Worm (Caenorhabditis elegans) whole organism, L3 larva: Measurements from ENCODE around the gene K07F5.22.

Experiments
- R02D3.7 ChIP-seq: fragments of 150-350 bp; optimal IDR thresholded peaks from 2 replicates; lab custom pipeline; 2014; ENCODE audit warnings: missing biosample characterization, missing genetic modification characterization
- ZK546.5 ChIP-seq: sonication (generic microtip); optimal IDR thresholded peaks from 2 replicates; lab custom pipeline; 2017; ENCODE audit warnings: missing biosample characterization, missing genetic modification characterization
- aly-2 ChIP-seq: fragments of 150-350 bp; optimal IDR thresholded peaks from 2 replicates; lab custom pipeline; 2014; ENCODE audit warnings: missing biosample characterization, missing genetic modification characterization
- ceh-16 ChIP-seq: sonication (generic microtip); optimal IDR thresholded peaks from 2 replicates; lab custom pipeline; 2017; ENCODE audit warnings: missing biosample characterization, missing genetic modification characterization
- ceh-28 ChIP-seq: fragments of 150-350 bp; optimal IDR thresholded peaks from 2 replicates; lab custom pipeline; 2014; ENCODE audit warnings: missing biosample characterization, missing genetic modification reagents, missing genetic modification characterization
- egl-5 ChIP-seq: fragments of 150-350 bp; optimal IDR thresholded peaks from 2 replicates; lab custom pipeline; 2017; ENCODE audit warnings: missing biosample characterization, missing genetic modification reagents, missing genetic modification characterization, inconsistent platforms
- elt-1 ChIP-seq: fragments of 150-350 bp; optimal IDR thresholded peaks from 2 replicates; lab custom pipeline; 2014; ENCODE audit warnings: missing biosample characterization, missing genetic modification characterization
- elt-2 ChIP-seq: sonication (generic microtip); optimal IDR thresholded peaks from 2 replicates; lab custom pipeline; 2016; ENCODE audit warnings: missing genetic modification reagents, mild to moderate bottlenecking, missing genetic modification characterization, missing compliant biosample characterization
- eor-1 ChIP-seq, 2 experiments: fragments of 150-350 bp; optimal IDR thresholded peaks; 2 replicates each; lab custom pipeline; 2014 to 2018; ENCODE audit warnings: missing biosample characterization in 2 of 2, missing genetic modification characterization in 2 of 2
- fkh-2 ChIP-seq: fragments of 150-350 bp; optimal IDR thresholded peaks from 2 replicates; lab custom pipeline; 2014; ENCODE audit warnings: missing biosample characterization, missing genetic modification reagents, missing genetic modification characterization
- hmg-11 ChIP-seq: sonication (generic microtip); optimal IDR thresholded peaks from 2 replicates; lab custom pipeline; 2016; ENCODE audit warnings: missing genetic modification characterization, missing compliant biosample characterization
- jun-1 ChIP-seq: fragments of 150-350 bp; optimal IDR thresholded peaks from 2 replicates; lab custom pipeline; 2014; ENCODE audit warnings: missing biosample characterization, missing genetic modification reagents, missing genetic modification characterization
- lin-15B ChIP-seq: fragments of 150-350 bp; optimal IDR thresholded peaks from 2 replicates; lab custom pipeline; 2014; ENCODE audit warnings: missing biosample characterization, missing genetic modification characterization
- lsy-12 ChIP-seq: sonication (generic microtip); optimal IDR thresholded peaks from 2 replicates; lab custom pipeline; 2016; ENCODE audit warnings: mild to moderate bottlenecking, missing genetic modification characterization, missing compliant biosample characterization
- mml-1 ChIP-seq: fragments of 150-350 bp; sonication (generic microtip); optimal IDR thresholded peaks from 3 replicates; lab custom pipeline; 2014; ENCODE audit warnings: missing biosample characterization, missing genetic modification characterization
- nhr-11 ChIP-seq: fragments of 150-350 bp; optimal IDR thresholded peaks from 2 replicates; lab custom pipeline; 2014; ENCODE audit warnings: missing biosample characterization, missing genetic modification characterization
- nhr-12 ChIP-seq: fragments of 150-350 bp; optimal IDR thresholded peaks from 2 replicates; lab custom pipeline; 2014; ENCODE audit warnings: missing biosample characterization, missing genetic modification characterization
- nhr-237 ChIP-seq: fragments of 150-350 bp; optimal IDR thresholded peaks from 2 replicates; lab custom pipeline; 2014; ENCODE audit warnings: missing biosample characterization, missing genetic modification characterization
- nhr-25 ChIP-seq: sonication (generic microtip); optimal IDR thresholded peaks from 2 replicates; lab custom pipeline; 2017; ENCODE audit warnings: missing biosample characterization, missing genetic modification characterization
- nhr-28 ChIP-seq: fragments of 150-350 bp; optimal IDR thresholded peaks from 2 replicates; lab custom pipeline; 2014; ENCODE audit warnings: missing biosample characterization, missing genetic modification characterization
- nhr-67 ChIP-seq: fragments of 150-350 bp; optimal IDR thresholded peaks from 2 replicates; lab custom pipeline; 2014; ENCODE audit warnings: missing biosample characterization, missing genetic modification characterization
- nhr-76 ChIP-seq: fragments of 150-350 bp; sonication (generic microtip); optimal IDR thresholded peaks from 5 replicates; lab custom pipeline; 2014; ENCODE audit warnings: missing biosample characterization, missing genetic modification characterization
- nhr-77 ChIP-seq: fragments of 150-350 bp; optimal IDR thresholded peaks from 2 replicates; lab custom pipeline; 2014; ENCODE audit warnings: missing biosample characterization, missing genetic modification characterization
- pha-4 ChIP-seq: fragments of 150-350 bp; optimal IDR thresholded peaks from 2 replicates; lab custom pipeline; 2014; ENCODE audit warnings: missing biosample characterization, missing genetic modification reagents, missing genetic modification characterization
- pqm-1 ChIP-seq: fragments of 150-350 bp; optimal IDR thresholded peaks from 2 replicates; lab custom pipeline; 2017; ENCODE audit warnings: missing biosample characterization, missing genetic modification characterization, inconsistent platforms
- tbx-2 ChIP-seq: sonication (generic microtip); optimal IDR thresholded peaks from 2 replicates; lab custom pipeline; 2016; ENCODE audit warnings: mild to moderate bottlenecking, missing genetic modification characterization, missing compliant biosample characterization
- unc-39 ChIP-seq: sonication (generic microtip); optimal IDR thresholded peaks from 4 replicates; lab custom pipeline; 2017; ENCODE audit warnings: missing biosample characterization, missing genetic modification characterization
- unc-62 ChIP-seq: fragments of 150-350 bp; sonication (generic microtip); optimal IDR thresholded peaks from 4 replicates; lab custom pipeline; 2014; ENCODE audit warnings: missing biosample characterization, missing genetic modification reagents, missing genetic modification characterization
- zag-1 ChIP-seq: fragments of 150-350 bp; optimal IDR thresholded peaks from 2 replicates; lab custom pipeline; 2014; ENCODE audit warnings: missing biosample characterization, missing genetic modification characterization
- ztf-4 ChIP-seq: fragments of 150-350 bp; optimal IDR thresholded peaks from 2 replicates; lab custom pipeline; 2014; ENCODE audit warnings: missing biosample characterization, missing genetic modification characterization

Gene K07F5.22

DNA sequence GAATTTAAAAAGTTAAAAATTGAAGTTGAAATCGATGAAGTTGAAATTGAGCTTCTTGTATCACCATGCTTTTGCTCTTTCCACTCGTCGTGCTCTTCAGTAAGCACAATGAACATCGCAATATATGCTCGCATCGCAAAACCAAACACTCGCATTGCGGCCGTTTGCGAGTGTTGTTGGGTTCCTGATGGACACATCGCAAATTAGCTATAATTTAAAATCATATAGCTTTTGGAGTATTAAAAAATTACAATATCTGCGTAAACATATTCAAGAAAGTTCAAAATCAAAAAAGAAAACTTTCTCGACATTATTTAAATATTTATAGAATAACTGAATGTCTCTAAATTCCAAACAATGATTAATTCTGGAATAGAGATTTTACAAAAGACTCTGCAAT lies 22.8 kb upstream of the K07F5.22 start, which contains the start of gene K07F5.17:
Gene K07F5.17, plus strand, starts transcription at position 301 of the 400 bp plus-strand sequence.
- no peak for TF ChIP-seq nhr-28 (tag; lab: Kevin White, UChicago)

DNA sequence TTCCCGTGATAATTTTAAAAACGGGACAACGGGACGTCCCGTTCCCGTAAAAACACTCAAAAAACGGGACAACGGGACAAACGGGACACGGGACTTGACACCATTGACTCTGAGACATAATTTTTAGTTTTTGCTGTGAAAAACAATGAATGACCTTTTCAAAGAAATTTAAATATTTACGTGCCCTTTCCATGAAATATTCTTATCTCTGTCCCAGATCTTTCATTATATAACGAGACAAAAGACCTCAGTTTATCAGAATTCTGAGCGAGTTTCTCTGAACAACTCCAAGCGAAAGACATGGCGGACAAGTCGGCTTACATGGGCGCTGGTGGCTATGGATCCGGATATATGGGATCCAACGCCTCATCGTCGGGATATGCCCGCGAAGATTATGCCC lies 21.1 kb upstream of the K07F5.22 start, which contains the start of gene nspd-2:
Gene nspd-2, plus strand, starts transcription at position 301 of the 400 bp plus-strand sequence.
- TF ChIP-seq eor-1 (tag; optimal IDR thresholded peaks at IDR 0.05; lab: Kevin White, UChicago): no peak
- TF ChIP-seq pha-4: no peak
- no peak for TF ChIP-seq jun-1 (tag; lab: Kevin White, UChicago)
- no peak for TF ChIP-seq ceh-16
- no peak for TF ChIP-seq zag-1 (tag; lab: Kevin White, UChicago)

DNA sequence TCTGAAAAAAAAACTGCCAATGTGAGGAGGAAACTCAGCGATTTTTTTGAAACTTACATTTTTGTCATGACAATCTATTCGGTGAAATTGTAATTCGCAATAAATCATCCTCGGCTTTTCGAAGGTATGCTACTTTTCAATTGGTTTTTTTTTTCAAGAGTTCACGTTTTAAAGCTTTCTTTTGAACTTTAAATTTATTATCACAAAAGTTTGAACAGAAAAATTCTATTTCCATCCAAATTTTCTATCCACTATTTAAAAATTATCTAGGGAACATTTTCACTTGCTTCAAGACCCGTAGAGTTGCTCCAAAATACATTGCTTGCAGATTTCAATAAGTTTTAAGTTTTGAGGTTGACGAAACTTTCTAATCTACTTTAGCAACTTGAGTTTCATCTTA lies 18.3 kb upstream of the K07F5.22 start, which contains the start of gene K07F5.6:
Gene K07F5.6, minus strand, starts transcription at position 101 of the 400 bp plus-strand sequence.
- TF ChIP-seq elt-1 (tag; lab: Kevin White, UChicago) (no peak), ceh-16 (no peak), fkh-2 (tag; lab: Kevin White, UChicago) (no peak), pha-4 (no peak), nhr-11 (tag; lab: Kevin White, UChicago) (no peak)

DNA sequence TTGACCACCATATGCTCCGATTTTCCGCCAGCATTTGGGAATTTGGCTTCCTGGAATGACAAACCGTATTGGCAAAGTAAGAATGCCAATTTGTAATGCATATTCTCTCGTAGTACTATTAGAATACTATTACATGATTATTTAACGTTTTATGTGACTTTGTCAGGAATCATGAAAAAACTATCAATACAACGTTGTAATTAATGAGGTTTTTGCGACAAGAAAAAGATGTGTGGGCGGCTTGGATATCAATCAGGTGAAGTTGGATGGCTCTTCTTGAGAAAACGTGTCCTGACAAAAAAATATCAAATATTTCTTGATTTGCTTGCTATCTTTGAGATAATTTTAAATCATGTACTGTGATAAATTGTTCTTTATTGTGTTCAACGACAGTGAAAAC lies 16.8 kb upstream of the K07F5.22 start, which contains the start of gene K07F5.7:
Gene K07F5.7, minus strand, starts transcription at position 101 of the 400 bp plus-strand sequence.
- no peak for TF ChIP-seq R02D3.7 (tag; lab: Kevin White, UChicago)
- no peak for TF ChIP-seq hmg-11 (tag; lab: Kevin White, UChicago)
- TF ChIP-seq fkh-2 (tag; lab: Kevin White, UChicago): no peak
- no peak for TF ChIP-seq pqm-1 (tag; lab: Kevin White, UChicago)
- no peak for TF ChIP-seq ZK546.5 (tag; lab: Kevin White, UChicago)

DNA sequence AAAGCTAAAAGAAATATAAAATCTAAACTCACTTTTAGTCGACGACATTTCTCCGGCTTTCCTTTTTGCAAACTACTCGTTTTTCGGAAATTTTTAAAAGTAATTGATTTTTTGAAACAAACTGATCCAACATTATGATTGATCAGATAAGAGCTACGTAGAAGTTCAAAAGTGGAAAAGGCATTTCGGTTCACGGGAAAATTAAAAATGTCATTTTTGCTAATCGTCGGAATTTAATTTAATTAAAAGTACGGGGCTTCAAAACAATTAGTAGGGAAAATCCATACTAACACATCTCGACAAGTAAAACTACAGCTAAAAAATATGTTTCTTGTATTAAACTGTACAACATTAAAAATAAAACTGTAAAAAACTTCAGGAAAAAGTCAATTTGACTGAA lies 15.3 kb upstream of the K07F5.22 start, which contains the start of gene K07F5.8:
Gene K07F5.8, minus strand, starts transcription at position 101 of the 400 bp plus-strand sequence.
- TF ChIP-seq nhr-12 (no peak), nhr-77 (no peak), ceh-16 (no peak), egl-5 (tag; lab: Kevin White, UChicago) (no peak), jun-1 (tag; lab: Kevin White, UChicago) (no peak), nhr-67 (tag; lab: Kevin White, UChicago) (no peak), ztf-4 (tag; lab: Kevin White, UChicago) (no peak), elt-1 (tag; lab: Kevin White, UChicago) (no peak), nhr-237 (tag; lab: Kevin White, UChicago) (no peak), nhr-25 (tag; lab: Kevin White, UChicago) (no peak)

DNA sequence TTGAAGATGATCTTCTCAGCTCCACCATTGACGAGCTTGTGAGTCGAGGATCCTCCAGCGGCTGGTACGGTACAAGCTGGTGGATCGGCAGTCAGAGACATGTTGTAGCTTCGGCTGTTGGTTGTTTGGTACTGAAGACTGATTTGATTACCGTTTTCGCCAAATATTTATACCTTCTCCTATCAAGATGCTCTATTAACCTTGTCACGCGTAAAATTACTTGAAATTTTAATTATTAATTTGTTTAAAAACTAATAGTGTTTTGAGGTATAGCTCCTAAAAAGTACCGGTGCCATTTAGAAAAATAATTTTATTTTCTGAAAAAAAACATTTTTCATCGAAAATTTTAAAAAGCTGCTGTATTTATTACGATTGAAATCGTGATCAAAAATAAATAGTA lies 13.9 kb upstream of the K07F5.22 start, which contains the start of gene ssp-10:
Gene ssp-10, minus strand, starts transcription at position 101 of the 400 bp plus-strand sequence.
- TF ChIP-seq aly-2 (tag; lab: Kevin White, UChicago) (no peak), tbx-2 (tag; lab: Kevin White, UChicago) (no peak), ceh-28 (tag; lab: Kevin White, UChicago) (no peak), nhr-12 (no peak), lsy-12 (tag; lab: Kevin White, UChicago) (no peak), nhr-67 (tag; lab: Kevin White, UChicago) (no peak), unc-62 (GFP tag; lab: Kevin White, UChicago) (no peak)

DNA sequence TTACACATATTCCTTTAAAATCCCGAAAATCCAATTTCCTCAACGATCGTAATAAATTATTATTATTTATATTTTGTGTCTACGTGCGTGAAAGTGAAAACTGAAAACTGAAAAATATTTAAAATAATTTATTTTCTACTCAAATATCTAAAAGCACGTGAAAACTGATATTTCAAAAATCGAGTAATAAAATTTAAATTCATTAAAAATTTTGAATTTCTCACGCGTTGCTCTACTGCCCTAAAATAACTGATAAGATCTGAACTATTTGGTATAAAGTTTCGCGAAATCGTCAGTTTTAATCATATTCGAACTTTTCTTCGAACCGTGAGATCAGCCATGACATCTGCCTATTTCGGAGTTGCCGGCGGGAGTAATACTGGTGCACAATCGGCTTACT lies 12.6 kb upstream of the K07F5.22 start, which contains the start of gene ssq-1:
Gene ssq-1, plus strand, starts transcription at position 301 of the 400 bp plus-strand sequence.
- no peak for TF ChIP-seq ZK546.5 (tag; lab: Kevin White, UChicago)
- no peak for TF ChIP-seq unc-39 (tag; lab: Kevin White, UChicago)
- no peak for TF ChIP-seq egl-5 (tag; lab: Kevin White, UChicago)
- TF ChIP-seq jun-1 (tag; lab: Kevin White, UChicago): no peak
- TF ChIP-seq mml-1 (tag; lab: Kevin White, UChicago): no peak
- TF ChIP-seq nhr-28 (tag; lab: Kevin White, UChicago): no peak
- TF ChIP-seq elt-2 (tag; lab: Kevin White, UChicago): no peak
- no peak for TF ChIP-seq tbx-2 (tag; lab: Kevin White, UChicago)
- TF ChIP-seq lin-15B: no peak
- no peak for TF ChIP-seq eor-1 (tag; optimal IDR thresholded peaks at IDR 0.05; lab: Kevin White, UChicago)
- TF ChIP-seq zag-1 (tag; lab: Kevin White, UChicago): no peak
- TF ChIP-seq fkh-2 (tag; lab: Kevin White, UChicago): no peak
- no peak for TF ChIP-seq ceh-16
- no peak for TF ChIP-seq nhr-76
- TF ChIP-seq nhr-67 (tag; lab: Kevin White, UChicago): no peak
- no peak for TF ChIP-seq nhr-12
- TF ChIP-seq nhr-25 (tag; lab: Kevin White, UChicago): no peak
